Worm (Caenorhabditis elegans): ENCODE results near the gene sax-3.

DNA sequence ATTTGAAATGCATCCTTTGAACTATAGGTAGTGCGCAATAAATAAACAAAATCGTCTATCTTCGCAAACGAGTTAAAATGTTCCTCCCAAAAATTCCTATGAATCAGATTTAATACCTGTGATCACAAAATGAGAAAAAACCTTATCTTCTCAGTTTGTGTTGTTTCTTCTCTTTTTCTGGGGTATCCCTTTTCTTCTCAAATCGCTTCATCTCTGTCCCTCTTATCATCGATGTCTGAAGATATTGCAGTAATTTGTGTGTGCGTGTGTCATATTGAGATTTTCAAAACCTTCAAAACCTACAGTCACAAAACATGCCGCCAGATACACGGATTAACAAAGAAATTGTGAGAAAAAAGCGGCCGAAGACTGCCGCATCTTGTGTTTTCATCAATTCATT, 30.0 kb upstream of the sax-3 start, which contains the start of gene glt-1:
- TF ChIP-seq unc-62 (GFP tag; optimal IDR thresholded peaks at IDR 0.05) (no peak), nhr-237 (tag; optimal IDR thresholded peaks at IDR 0.05) (no peak), nhr-76 (tag; optimal IDR thresholded peaks at IDR 0.05) (no peak), unc-39 (tag; optimal IDR thresholded peaks at IDR 0.05) (no peak), ztf-11 (tag; optimal IDR thresholded peaks at IDR 0.05) (no peak), sem-2 (GFP tag; optimal IDR thresholded peaks at IDR 0.05) (no peak), pha-4 (tag; optimal IDR thresholded peaks at IDR 0.05) (no peak)
